Worm (Caenorhabditis elegans) whole organism, L4/young adult: ENCODE results near the gene T24A6.20.

Experiments
- W03F9.2 ChIP-seq: fragments of 150-350 bp; optimal IDR thresholded peaks from 2 replicates; lab custom pipeline; 2014; ENCODE audit warnings: missing biosample characterization, missing genetic modification characterization
- dao-5 ChIP-seq: sonication (generic microtip); optimal IDR thresholded peaks from 2 replicates; lab custom pipeline; 2016; ENCODE audit warnings: missing genotype, missing genetic modification characterization, moderate library complexity, missing compliant biosample characterization

DNA sequence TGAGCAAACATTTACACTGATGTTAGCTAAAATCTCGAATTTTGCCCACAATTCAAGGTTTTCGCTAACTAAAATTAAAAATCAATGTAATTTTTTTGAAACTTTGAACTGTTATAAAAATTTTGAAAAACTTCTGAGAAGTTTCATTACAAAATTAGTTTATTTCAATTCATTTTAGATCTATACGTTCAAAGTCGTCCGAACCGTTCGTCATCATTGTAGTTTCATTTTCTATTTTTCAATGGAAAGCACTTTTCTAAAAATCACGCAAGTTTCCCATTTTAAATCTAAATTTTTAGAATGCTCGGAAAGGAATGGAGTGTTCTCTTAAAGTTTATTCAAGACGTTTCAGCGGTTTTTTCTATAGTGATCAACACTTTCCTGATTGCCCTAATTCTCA is 43.1 kb upstream of the T24A6.20 start, which contains the start of gene str-228:
- TF ChIP-seq W03F9.2 (tag; lab: Kevin White, UChicago) (no peak), dao-5 (no peak)
